Fruit fly (Drosophila melanogaster): ENCODE measurements around the gene Alg14.

DNA sequence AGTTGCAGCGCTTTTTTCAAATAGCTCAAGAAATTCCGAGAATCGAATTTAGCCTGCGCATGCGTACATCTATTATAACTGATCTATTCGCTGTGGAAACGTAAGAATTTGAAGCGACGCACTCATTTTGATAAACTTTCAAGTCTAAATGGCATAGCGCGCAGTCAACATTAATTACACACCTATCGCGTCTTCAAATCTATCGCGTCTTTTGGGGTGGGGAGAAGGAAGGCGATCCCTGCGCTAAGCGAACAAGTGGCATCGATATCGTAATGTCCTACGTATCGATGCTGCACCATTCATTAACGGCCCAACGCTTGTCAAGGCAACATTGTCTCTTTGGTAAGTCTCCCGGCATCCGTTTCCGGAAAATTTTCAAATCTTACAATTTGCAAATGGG lies 3.8 kb downstream of the Alg14 start, which contains the start of gene CG6324:
- TF ChIP-seq CG14711 (tag; optimal IDR thresholded peaks at IDR 0.05), result no peak
- no peak for TF ChIP-seq ovo (GFP tag; optimal IDR thresholded peaks at IDR 0.05)
- TF ChIP-seq tj (GFP tag; optimal IDR thresholded peaks at IDR 0.05), result no peak
- no peak for TF ChIP-seq kay (GFP tag; ENCODE audit: borderline replicate concordance)

Data from whole organism, adult.